Worm (Caenorhabditis elegans) whole organism, late embryonic: Measurements from ENCODE around the gene C08E8.3.

Source experiments
- ceh-48 ChIP-seq: sonication (generic microtip); optimal IDR thresholded peaks from 2 replicates; lab custom pipeline; 2016; ENCODE audit warnings: missing genetic modification characterization, inconsistent platforms, missing compliant biosample characterization
- ets-4 ChIP-seq: sonication (generic microtip); optimal IDR thresholded peaks from 2 replicates; lab custom pipeline; 2016; ENCODE audit warnings: missing genetic modification characterization, missing compliant biosample characterization
- nfya-1 ChIP-seq: sonication (generic microtip); optimal IDR thresholded peaks from 2 replicates; lab custom pipeline; 2017; ENCODE audit warnings: missing genetic modification characterization, mild to moderate bottlenecking, missing compliant biosample characterization, antibody characterized with exemption, moderate library complexity
- nhr-11 ChIP-seq: fragments of 150-350 bp; optimal IDR thresholded peaks from 2 replicates; lab custom pipeline; 2014; ENCODE audit warnings: missing biosample characterization, missing genetic modification characterization
- odd-2 ChIP-seq: sonication (generic microtip); optimal IDR thresholded peaks from 2 replicates; lab custom pipeline; 2017; ENCODE audit warnings: antibody characterized with exemption, mild to moderate bottlenecking, missing genetic modification characterization, missing compliant biosample characterization
- pqm-1 ChIP-seq: sonication (generic microtip); optimal IDR thresholded peaks from 2 replicates; lab custom pipeline; 2016; ENCODE audit warnings: missing genetic modification characterization, missing compliant biosample characterization
- unc-55 ChIP-seq: sonication (generic microtip); optimal IDR thresholded peaks from 2 replicates; lab custom pipeline; 2017; ENCODE audit warnings: missing biosample characterization, missing genetic modification reagents, missing genetic modification characterization
- unc-86 ChIP-seq: sonication (generic microtip); optimal IDR thresholded peaks from 2 replicates; lab custom pipeline; 2016; ENCODE audit warnings: missing genetic modification characterization, missing compliant biosample characterization

DNA sequence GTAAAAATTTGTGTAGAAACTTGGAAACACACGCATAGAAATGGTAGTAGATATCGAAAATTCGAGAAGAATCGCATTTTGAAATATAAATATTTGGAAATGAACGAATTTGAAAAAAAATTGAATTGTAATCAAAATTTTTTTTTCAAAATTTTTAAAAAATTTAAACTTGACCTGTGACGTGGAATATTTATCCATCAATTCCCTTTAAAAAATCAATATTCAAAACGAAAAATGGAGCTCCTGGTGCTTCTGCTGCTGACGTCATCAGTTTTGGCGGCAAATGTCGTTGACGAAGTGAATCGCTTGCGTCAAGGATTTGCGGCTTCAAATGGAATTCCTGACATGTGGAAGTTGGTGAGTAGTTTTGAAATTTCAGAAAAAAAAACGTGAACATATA, 39.1 kb downstream of the C08E8.3 start, which contains the start of the genes Y51A2B.4 and Y51A2B.5:
- TF ChIP-seq unc-55 (GFP tag; lab: Kevin White, UChicago) = no peak
- no peak for TF ChIP-seq nhr-11
- no peak for TF ChIP-seq unc-86 (tag; lab: Kevin White, UChicago)
- no peak for TF ChIP-seq odd-2 (tag; lab: Kevin White, UChicago)
- TF ChIP-seq ceh-48 (tag; lab: Kevin White, UChicago) = no peak
- no peak for TF ChIP-seq pqm-1 (tag; lab: Kevin White, UChicago)
- TF ChIP-seq nfya-1 (tag; lab: Kevin White, UChicago) = no peak
- no peak for TF ChIP-seq ets-4 (tag; lab: Kevin White, UChicago)
